Fruit fly (Drosophila melanogaster): ENCODE results near the gene modSP.

modSP gene

dm6 chr3R:16704226-16704625 lies 48.8 kb upstream of the modSP start (continued):
- TF ChIP-seq CG3726 (GFP tag; IDR thresholded peaks at IDR 0.05): no peak
- TF ChIP-seq CG17361 (GFP tag; IDR thresholded peaks at IDR 0.05): peak; percentile 24; the same call in 1 of the 3 replicates
- peak; percentile 21 for TF ChIP-seq CG1603 (tag; optimal IDR thresholded peaks at IDR 0.05)
- no peak for TF ChIP-seq z (GFP tag; IDR thresholded peaks at IDR 0.05)
- no peak for TF ChIP-seq CG10654 (GFP tag; optimal IDR thresholded peaks at IDR 0.05)
- no peak for TF ChIP-seq sob (GFP tag; IDR thresholded peaks at IDR 0.05)
- peak; percentile 65; the same call in 1 of the 2 replicates for TF ChIP-seq Ada2b (GFP tag; IDR thresholded peaks at IDR 0.05)
- no peak for TF ChIP-seq vfl (GFP tag; optimal IDR thresholded peaks at IDR 0.05)
- no peak for TF ChIP-seq sqz (GFP tag; optimal IDR thresholded peaks at IDR 0.05)
- no peak for TF ChIP-seq yki (optimal IDR thresholded peaks at IDR 0.05)
- TF ChIP-seq Bdp1 (GFP tag; optimal IDR thresholded peaks at IDR 0.05): peak; percentile 20
- peak; percentile 30; the same call in 1 of the 3 replicates for TF ChIP-seq CG14050 (GFP tag; IDR thresholded peaks at IDR 0.05)
- no peak for TF ChIP-seq Eip74EF (GFP tag; optimal IDR thresholded peaks at IDR 0.05)
- TF ChIP-seq tio (GFP tag; optimal IDR thresholded peaks at IDR 0.05): peak; percentile 38
- TF ChIP-seq D19B (GFP tag; optimal IDR thresholded peaks at IDR 0.05): no peak
- TF ChIP-seq jing (GFP tag; optimal IDR thresholded peaks at IDR 0.05): no peak
- TF ChIP-seq chinmo (GFP tag; IDR thresholded peaks at IDR 0.05; ENCODE audit: partially characterized antibody): no peak
- TF ChIP-seq esg (GFP tag; conservative IDR thresholded peaks at IDR 0.05): peak; percentile 56
- TF ChIP-seq Nf-YB (GFP tag; optimal IDR thresholded peaks at IDR 0.05): no peak
- no peak for TF ChIP-seq pzg (GFP tag; optimal IDR thresholded peaks at IDR 0.05)
- no peak for TF ChIP-seq B-H2 (GFP tag; optimal IDR thresholded peaks at IDR 0.05)
- TF ChIP-seq CG13296 (GFP tag; optimal IDR thresholded peaks at IDR 0.05): no peak
- no peak for TF ChIP-seq nerfin-1 (tag; optimal IDR thresholded peaks at IDR 0.05)
- TF ChIP-seq Six4 (GFP tag; optimal IDR thresholded peaks at IDR 0.05): peak; percentile 7
- no peak for TF ChIP-seq CG8089 (GFP tag; optimal IDR thresholded peaks at IDR 0.05)
- TF ChIP-seq CG2116 (GFP tag; optimal IDR thresholded peaks at IDR 0.05): no peak
- 0 out of 2 replicates have a peak, but pooled peaks have one; percentile 6 for TF ChIP-seq Adf1 (GFP tag; IDR thresholded peaks at IDR 0.05)
- TF ChIP-seq CG3847 (GFP tag; IDR thresholded peaks at IDR 0.05): peak; percentile 35
- TF ChIP-seq cg (GFP tag; optimal IDR thresholded peaks at IDR 0.05): no peak
- 0 out of 2 replicates have a peak, but pooled peaks have one; percentile 12 for TF ChIP-seq danr (GFP tag; IDR thresholded peaks at IDR 0.05)
- TF ChIP-seq gfzf (GFP tag; optimal IDR thresholded peaks at IDR 0.05): no peak
- no peak for TF ChIP-seq CG17612 (GFP tag; IDR thresholded peaks at IDR 0.05)
- TF ChIP-seq CG31224 (GFP tag; IDR thresholded peaks at IDR 0.05): no peak
- TF ChIP-seq zf30C (GFP tag; optimal IDR thresholded peaks at IDR 0.05): no peak
- 0 out of 3 replicates have a peak, but pooled peaks have one; percentile 34 for TF ChIP-seq B-H1 (GFP tag; IDR thresholded peaks at IDR 0.05)
- TF ChIP-seq Sry-δ (GFP tag; optimal IDR thresholded peaks at IDR 0.05): no peak
- TF ChIP-seq CG8765 (GFP tag; IDR thresholded peaks at IDR 0.05): no peak
- TF ChIP-seq C15 (GFP tag; IDR thresholded peaks at IDR 0.05): peak; percentile 13; the same call in 1 of the 3 replicates
- TF ChIP-seq Meics (GFP tag; optimal IDR thresholded peaks at IDR 0.05): peak; percentile 49
- no peak for TF ChIP-seq sd (tag; optimal IDR thresholded peaks at IDR 0.05)
- TF ChIP-seq zfh1 (GFP tag; IDR thresholded peaks at IDR 0.05): peak; percentile 61; the same call in 2 of the 3 replicates
- no peak for TF ChIP-seq CG5245 (GFP tag; optimal IDR thresholded peaks at IDR 0.05)
- no peak for TF ChIP-seq Vsx1 (GFP tag; optimal IDR thresholded peaks at IDR 0.05)
- no peak for TF ChIP-seq CG15696 (tag; optimal IDR thresholded peaks at IDR 0.05)
- no peak for TF ChIP-seq HmgD (GFP tag; optimal IDR thresholded peaks at IDR 0.05)
- TF ChIP-seq ranshi (GFP tag; IDR thresholded peaks at IDR 0.05): 0 out of 2 replicates have a peak, but pooled peaks have one; percentile 49
- no peak for TF ChIP-seq sima (GFP tag; optimal IDR thresholded peaks at IDR 0.05)
- no peak for TF ChIP-seq dan (GFP tag; IDR thresholded peaks at IDR 0.05)
- peak; percentile 59 for TF ChIP-seq bab2 (GFP tag; optimal IDR thresholded peaks at IDR 0.05)
- no peak for TF ChIP-seq CG13424 (tag; optimal IDR thresholded peaks at IDR 0.05)
- TF ChIP-seq stwl (tag; optimal IDR thresholded peaks at IDR 0.05): no peak
- no peak for TF ChIP-seq Blimp-1 (GFP tag; optimal IDR thresholded peaks at IDR 0.05)
